Worm (Caenorhabditis elegans): Measurements from ENCODE around the gene C14B1.12.

- no peak for TF ChIP-seq egl-43 (GFP tag; IDR thresholded peaks at IDR 0.05)
- TF ChIP-seq R02D3.7 (tag; optimal IDR thresholded peaks at IDR 0.05), result peak; percentile 45
- TF ChIP-seq nhr-11 (tag; optimal IDR thresholded peaks at IDR 0.05), result no peak
- no peak for TF ChIP-seq sdz-12 (GFP tag; optimal IDR thresholded peaks at IDR 0.05)
- TF ChIP-seq duxl-1 (tag; optimal IDR thresholded peaks at IDR 0.05; ENCODE audit: poor library complexity), result no peak
- TF ChIP-seq Y48G9A.11 (GFP tag; IDR thresholded peaks at IDR 0.05), result no peak
These were observed 8.6 kb downstream of the C14B1.12 start for ce11 chrIII:3716073-3716659.

Measured in whole organism, L4 larva.